Fruit fly (Drosophila melanogaster) whole organism, embryonic: Measurements from ENCODE around the gene Shc.

Source experiments
- B-H1 ChIP-seq: fragments of 200-800 bp; sonication (Bioruptor generic); IDR thresholded peaks from 3 replicates; pipeline ENCODE4 v1.3.6; 2022; ENCODE audit warnings: missing biosample characterization, missing genetic modification characterization
- BtbVII ChIP-seq: fragments of 200-800 bp; sonication (Bioruptor generic); optimal IDR thresholded peaks from 3 replicates; lab custom pipeline; 2017; ENCODE audit warnings: missing biosample characterization, mild to moderate bottlenecking, missing genetic modification characterization
- CG10147 ChIP-seq: fragments of 200-800 bp; sonication (Bioruptor generic); optimal IDR thresholded peaks from 2 replicates; lab custom pipeline; 2019; ENCODE audit warnings: missing biosample characterization, mild to moderate bottlenecking, missing genetic modification characterization, moderate library complexity
- CG10267 ChIP-seq: fragments of 200-800 bp; sonication (Bioruptor generic); optimal IDR thresholded peaks from 2 replicates; lab custom pipeline; 2018; ENCODE audit warnings: missing biosample characterization, mild to moderate bottlenecking, missing genetic modification characterization, moderate library complexity
- CG10366 ChIP-seq: fragments of 200-800 bp; sonication (Bioruptor generic); IDR thresholded peaks from 2 replicates; pipeline ENCODE4 v1.3.6; 2022; ENCODE audit warnings: missing biosample characterization, missing genetic modification characterization
- CG11504 ChIP-seq: fragments of 200-800 bp; sonication (Bioruptor generic); optimal IDR thresholded peaks from 3 replicates; lab custom pipeline; 2019; ENCODE audit warnings: missing biosample characterization, mild to moderate bottlenecking, missing genetic modification characterization, moderate library complexity
- CG12104 ChIP-seq: fragments of 200-800 bp; sonication (Bioruptor generic); optimal IDR thresholded peaks from 3 replicates; lab custom pipeline; 2016; ENCODE audit warnings: missing biosample characterization, missing genetic modification characterization
- CG1233 ChIP-seq: fragments of 200-800 bp; sonication (Bioruptor generic); optimal IDR thresholded peaks from 4 replicates; lab custom pipeline; 2018; ENCODE audit warnings: missing biosample characterization, mild to moderate bottlenecking, missing genetic modification characterization
- CG13775 ChIP-seq: fragments of 200-800 bp; sonication (Bioruptor generic); optimal IDR thresholded peaks from 3 replicates; lab custom pipeline; 2017; ENCODE audit warnings: missing biosample characterization, mild to moderate bottlenecking, missing genetic modification characterization
- CG1602 ChIP-seq: fragments of 200-800 bp; sonication (Bioruptor generic); optimal IDR thresholded peaks from 3 replicates; lab custom pipeline; 2016; ENCODE audit warnings: missing biosample characterization, missing genetic modification characterization
- CG17328 ChIP-seq: fragments of 200-800 bp; sonication (Bioruptor generic); IDR thresholded peaks from 2 replicates; pipeline ENCODE4 v1.3.6; 2022; ENCODE audit warnings: missing biosample characterization, missing genetic modification characterization
- CG17385 ChIP-seq: fragments of 200-800 bp; sonication (Bioruptor generic); optimal IDR thresholded peaks from 3 replicates; lab custom pipeline; 2018; ENCODE audit warnings: missing biosample characterization, mild to moderate bottlenecking, missing genetic modification characterization
- CG2678 ChIP-seq: fragments of 200-800 bp; sonication (Bioruptor generic); optimal IDR thresholded peaks from 3 replicates; lab custom pipeline; 2019; ENCODE audit warnings: missing biosample characterization, mild to moderate bottlenecking, missing genetic modification characterization, moderate library complexity
- CG33557 ChIP-seq: fragments of 200-800 bp; sonication (Bioruptor generic); optimal IDR thresholded peaks from 2 replicates; lab custom pipeline; 2019; ENCODE audit warnings: missing biosample characterization, mild to moderate bottlenecking, missing genetic modification characterization, moderate library complexity
- CG3407 ChIP-seq: fragments of 200-800 bp; sonication (Bioruptor generic); optimal IDR thresholded peaks from 2 replicates; lab custom pipeline; 2018; ENCODE audit warnings: missing biosample characterization, mild to moderate bottlenecking, missing genetic modification characterization
- CG34224 ChIP-seq: fragments of 200-800 bp; sonication (Bioruptor generic); IDR thresholded peaks from 3 replicates; pipeline ENCODE4 v1.3.6; 2022; ENCODE audit warnings: missing biosample characterization, missing genetic modification characterization; ENCODE audit not compliant: partially characterized antibody
- CG34376 ChIP-seq: fragments of 200-800 bp; sonication (Bioruptor generic); optimal IDR thresholded peaks from 2 replicates; lab custom pipeline; 2018; ENCODE audit warnings: missing biosample characterization, mild to moderate bottlenecking, missing genetic modification characterization
- CG6175 ChIP-seq: fragments of 200-800 bp; sonication (Bioruptor generic); IDR thresholded peaks from 3 replicates; pipeline ENCODE4 v1.3.6; 2022; ENCODE audit warnings: missing biosample characterization, missing genetic modification characterization
- CG6689 ChIP-seq: fragments of 200-800 bp; sonication (Bioruptor generic); IDR thresholded peaks from 2 replicates; pipeline ENCODE4 v1.3.6; 2022; ENCODE audit warnings: missing biosample characterization, missing genetic modification characterization
- CG7357 ChIP-seq: fragments of 200-800 bp; sonication (Bioruptor generic); IDR thresholded peaks from 3 replicates; pipeline ENCODE4 v1.3.6; 2022; ENCODE audit warnings: missing biosample characterization, missing genetic modification characterization
- CG9797 ChIP-seq: fragments of 200-800 bp; sonication (Bioruptor generic); optimal IDR thresholded peaks from 3 replicates; lab custom pipeline; 2018; ENCODE audit warnings: missing biosample characterization, mild to moderate bottlenecking, missing genetic modification characterization
- D ChIP-seq, 2 experiments: fragments of 200-800 bp in 1 of 2; fragments of >200 bp in 1 of 2; sonication (Bioruptor generic) in 1 of 2; optimal IDR thresholded peaks; 2 replicates in 1 of 2; 3 replicates in 1 of 2; lab custom pipeline; 2017; ENCODE audit warnings: mild to moderate bottlenecking in 1 of 2, missing biosample characterization in 1 of 2, missing genetic modification characterization in 1 of 2, missing genetic modification reagents in 1 of 2
- Dbx ChIP-seq: fragments of 200-800 bp; sonication (Bioruptor generic); IDR thresholded peaks from 3 replicates; pipeline ENCODE4 v1.3.6; 2022; ENCODE audit warnings: missing biosample characterization, missing genetic modification characterization
- Deaf1 ChIP-seq: fragments of 200-800 bp; optimal IDR thresholded peaks from 3 replicates; lab custom pipeline; 2019; ENCODE audit warnings: missing biosample characterization, mild to moderate bottlenecking, missing genetic modification characterization, moderate library complexity
- Hey ChIP-seq: fragments of 200-800 bp; sonication (Bioruptor generic); optimal IDR thresholded peaks from 3 replicates; lab custom pipeline; 2018; ENCODE audit warnings: missing biosample characterization, mild to moderate bottlenecking, missing genetic modification characterization
- Mad ChIP-seq: fragments of 200-800 bp; sonication (Bioruptor generic); optimal IDR thresholded peaks from 2 replicates; lab custom pipeline; 2016; ENCODE audit warnings: missing biosample characterization, missing genetic modification characterization
- Mrtf ChIP-seq: fragments of 200-800 bp; sonication (Bioruptor generic); IDR thresholded peaks from 3 replicates; pipeline ENCODE4 v1.3.6; 2022; ENCODE audit warnings: missing biosample characterization, missing genetic modification characterization
- Sry-β ChIP-seq: fragments of 200-800 bp; sonication (Bioruptor generic); optimal IDR thresholded peaks from 2 replicates; lab custom pipeline; 2018; ENCODE audit warnings: missing biosample characterization, mild to moderate bottlenecking, missing genetic modification characterization, moderate library complexity
- Stat92E ChIP-seq, 3 experiments: fragments of >200 bp in 2 of 3; fragments of 200-800 bp in 1 of 3; sonication (Bioruptor generic) in 1 of 3; optimal IDR thresholded peaks; 2 replicates each; lab custom pipeline; 2017 to 2019; ENCODE audit warnings: missing biosample characterization in 3 of 3, missing genetic modification characterization in 3 of 3, mild to moderate bottlenecking in 1 of 3, moderate library complexity in 1 of 3
- al ChIP-seq: fragments of 200-800 bp; sonication (Bioruptor generic); IDR thresholded peaks from 2 replicates; pipeline ENCODE4 v1.3.6; 2022; ENCODE audit warnings: missing biosample characterization, missing genetic modification characterization
- aop ChIP-seq: fragments of 200-800 bp; sonication (Bioruptor generic); IDR thresholded peaks from 2 replicates; pipeline ENCODE4 v1.3.6; 2022; ENCODE audit warnings: missing biosample characterization, missing genetic modification characterization
- bsh ChIP-seq, 2 experiments: fragments of 200-800 bp; sonication (Bioruptor generic); optimal IDR thresholded peaks; 2 replicates each; lab custom pipeline; 2017 to 2018; ENCODE audit warnings: mild to moderate bottlenecking in 2 of 2, missing biosample characterization in 2 of 2, missing genetic modification characterization in 2 of 2, moderate library complexity in 1 of 2
- crc ChIP-seq: fragments of 200-800 bp; sonication (Bioruptor generic); optimal IDR thresholded peaks from 2 replicates; lab custom pipeline; 2016; ENCODE audit warnings: missing biosample characterization, missing genetic modification characterization
- cwo ChIP-seq: fragments of 200-800 bp; sonication (Bioruptor generic); optimal IDR thresholded peaks from 3 replicates; lab custom pipeline; 2017; ENCODE audit warnings: missing biosample characterization, missing genetic modification characterization, mild to moderate bottlenecking, moderate library complexity, missing genetic modification reagents
- dpn ChIP-seq, 2 experiments: fragments of 200-800 bp; sonication (Bioruptor generic); optimal IDR thresholded peaks; 3 replicates each; lab custom pipeline; 2016; ENCODE audit warnings: missing biosample characterization in 2 of 2, missing genetic modification characterization in 2 of 2
- ems ChIP-seq: fragments of 200-800 bp; sonication (Bioruptor generic); optimal IDR thresholded peaks from 3 replicates; lab custom pipeline; 2016; ENCODE audit warnings: missing biosample characterization, missing genetic modification characterization
- eve ChIP-seq, 2 experiments: fragments of >200 bp; optimal IDR thresholded peaks; 2 replicates each; lab custom pipeline; 2017; ENCODE audit warnings: missing biosample characterization in 2 of 2, missing genetic modification characterization in 2 of 2
- ewg ChIP-seq: fragments of 200-800 bp; sonication (Bioruptor generic); optimal IDR thresholded peaks from 3 replicates; lab custom pipeline; 2017; ENCODE audit warnings: mild to moderate bottlenecking, missing biosample characterization, missing genetic modification reagents, missing genetic modification characterization
- ftz-f1 ChIP-seq: fragments of 200-800 bp; sonication (Bioruptor generic); optimal IDR thresholded peaks from 2 replicates; lab custom pipeline; 2016; ENCODE audit warnings: missing biosample characterization, missing genetic modification characterization
- h ChIP-seq: fragments of >200 bp; optimal IDR thresholded peaks from 2 replicates; lab custom pipeline; 2017
- jigr1 ChIP-seq: fragments of 200-800 bp; sonication (Bioruptor generic); IDR thresholded peaks from 3 replicates; pipeline ENCODE4 v1.3.6; 2022; ENCODE audit warnings: missing biosample characterization, missing genetic modification characterization
- kni ChIP-seq: fragments of 200-800 bp; sonication (Bioruptor generic); optimal IDR thresholded peaks from 3 replicates; lab custom pipeline; 2017; ENCODE audit warnings: mild to moderate bottlenecking, missing biosample characterization, missing genetic modification reagents, missing genetic modification characterization
- nom ChIP-seq: fragments of 200-800 bp; sonication (Bioruptor generic); optimal IDR thresholded peaks from 2 replicates; lab custom pipeline; 2017; ENCODE audit warnings: missing biosample characterization, missing genetic modification characterization, mild to moderate bottlenecking, moderate library complexity, missing genetic modification reagents
- pros ChIP-seq: fragments of 200-800 bp; sonication (Bioruptor generic); optimal IDR thresholded peaks from 3 replicates; lab custom pipeline; 2019; ENCODE audit warnings: missing biosample characterization, mild to moderate bottlenecking, missing genetic modification characterization, moderate library complexity
- row ChIP-seq: fragments of 200-800 bp; sonication (Bioruptor generic); IDR thresholded peaks from 3 replicates; pipeline ENCODE4 v1.3.6; 2022; ENCODE audit warnings: missing biosample characterization, missing genetic modification characterization
- scrt ChIP-seq: fragments of 200-800 bp; sonication (Bioruptor generic); optimal IDR thresholded peaks from 2 replicates; lab custom pipeline; 2018; ENCODE audit warnings: missing biosample characterization, mild to moderate bottlenecking, missing genetic modification characterization, moderate library complexity
- sd ChIP-seq: fragments of 200-800 bp; sonication (Bioruptor generic); optimal IDR thresholded peaks from 3 replicates; lab custom pipeline; 2018; ENCODE audit warnings: missing biosample characterization, mild to moderate bottlenecking, missing genetic modification characterization, moderate library complexity
- sr ChIP-seq: fragments of 200-800 bp; sonication (Bioruptor generic); IDR thresholded peaks from 3 replicates; pipeline ENCODE4 v1.3.6; 2022; ENCODE audit warnings: missing biosample characterization, missing genetic modification characterization
- yki ChIP-seq: fragments of >200 bp; optimal IDR thresholded peaks from 3 replicates; lab custom pipeline; 2018

The Shc gene

dm6 chr3L:9401354-9402156, 25.3 kb upstream of the Shc start (continued):
- TF ChIP-seq CG9797 (no peak), kni (peak; percentile 39), Hey (tag; lab: Kevin White, UChicago) (no peak), CG13775 (no peak), D (optimal IDR thresholded peaks at IDR 0.05; lab: Kevin White, UChicago) (peak; percentile 6), D (GFP tag; optimal IDR thresholded peaks at IDR 0.05; lab: Kevin White, UChicago) (no peak), BtbVII (GFP tag; lab: Kevin White, UChicago) (peak; percentile 85), CG3407 (GFP tag; lab: Kevin White, UChicago) (no peak), CG34376 (peak; percentile 10), ewg (GFP tag; lab: Kevin White, UChicago) (no peak), CG2678 (tag; lab: Kevin White, UChicago) (no peak), sr (peak; percentile 57; the same call in 1 of the 3 replicates), CG1602 (GFP tag; lab: Kevin White, UChicago) (no peak), jigr1 (no peak), nom (GFP tag; lab: Kevin White, UChicago) (peak; percentile 39), yki (lab: Kevin White, UChicago) (peak; percentile 55), bsh (GFP tag; optimal IDR thresholded peaks at IDR 0.05; lab: Kevin White, UChicago) (peak in 1 of 2 experiments; percentile 12), dpn (GFP tag; optimal IDR thresholded peaks at IDR 0.05; lab: Kevin White, UChicago) (no peak), CG34224 (peak; percentile 7; the same call in 1 of the 3 replicates), CG12104 (GFP tag; lab: Kevin White, UChicago) (no peak), Sry-β (GFP tag; lab: Kevin White, UChicago) (no peak), sd (tag; lab: Kevin White, UChicago) (peak; percentile 94), CG6689 (GFP tag; lab: Robert Waterston, UW) (no peak), ftz-f1 (GFP tag; lab: Kevin White, UChicago) (no peak), eve (GFP tag; optimal IDR thresholded peaks at IDR 0.05; lab: Kevin White, UChicago) (peak in 1 of 2 experiments; percentile 85), Dbx (no peak), h (lab: Kevin White, UChicago) (no peak), CG17328 (no peak), Mrtf (no peak), Deaf1 (tag; lab: Kevin White, UChicago) (no peak), pros (GFP tag; lab: Kevin White, UChicago) (peak; percentile 70), CG10366 (no peak), cwo (GFP tag; lab: Kevin White, UChicago) (peak; percentile 13), Stat92E (GFP tag; optimal IDR thresholded peaks at IDR 0.05; lab: Kevin White, UChicago) (no peak), CG1233 (GFP tag; lab: Kevin White, UChicago) (no peak), CG11504 (tag; lab: Kevin White, UChicago) (no peak), al (no peak), B-H1 (no peak), ems (GFP tag; lab: Kevin White, UChicago) (no peak), CG33557 (GFP tag; lab: Kevin White, UChicago) (no peak), CG10267 (tag; lab: Kevin White, UChicago) (no peak), CG10147 (GFP tag; lab: Kevin White, UChicago) (no peak), aop (GFP tag; lab: Robert Waterston, UW) (no peak), Mad (no peak), CG17385 (GFP tag; lab: Kevin White, UChicago) (peak; percentile 11), crc (no peak), CG7357 (no peak), row (GFP tag; lab: Robert Waterston, UW) (no peak), CG6175 (GFP tag; lab: Robert Waterston, UW) (no peak), scrt (no peak)
